Fruit fly (Drosophila melanogaster) whole organism, wandering third instar larva: ENCODE measurements around the gene UbcE2H.

Experiments
- Abd-B ChIP-seq: fragments of >200 bp; optimal IDR thresholded peaks from 2 replicates; lab custom pipeline; 2017; ENCODE audit warnings: missing biosample characterization, missing genetic modification characterization
- CG32264 ChIP-seq: fragments of 200-800 bp; sonication (Bioruptor generic); optimal IDR thresholded peaks from 2 replicates; lab custom pipeline; 2016; ENCODE audit warnings: missing biosample characterization, missing genetic modification characterization
- CG9705 ChIP-seq: fragments of 200-800 bp; sonication (Bioruptor generic); optimal IDR thresholded peaks from 2 replicates; lab custom pipeline; 2018; ENCODE audit warnings: missing biosample characterization, mild to moderate bottlenecking, missing genetic modification characterization
- CrebA ChIP-seq: fragments of 200-800 bp; sonication (Bioruptor generic); optimal IDR thresholded peaks from 2 replicates; lab custom pipeline; 2016; ENCODE audit warnings: missing biosample characterization, mild to moderate bottlenecking, missing genetic modification characterization, borderline replicate concordance
- Dfd ChIP-seq: fragments of >200 bp; optimal IDR thresholded peaks from 2 replicates; lab custom pipeline; 2017; ENCODE audit warnings: missing biosample characterization, missing genetic modification characterization
- Dif ChIP-seq: fragments of 200-275, 200-300 bp; sonication (Bioruptor generic); optimal IDR thresholded peaks from 2 replicates; lab custom pipeline; 2018; ENCODE audit warnings: missing biosample characterization, missing genetic modification characterization; ENCODE audit not compliant: partially characterized antibody
- GATAd ChIP-seq: sonication (Bioruptor generic); optimal IDR thresholded peaks from 2 replicates; lab custom pipeline; 2016; ENCODE audit warnings: missing biosample characterization, missing genetic modification characterization
- HLH106 ChIP-seq: fragments of 200-800 bp; optimal IDR thresholded peaks from 3 replicates; lab custom pipeline; 2019; ENCODE audit warnings: missing biosample characterization, mild to moderate bottlenecking, missing genetic modification characterization, moderate library complexity
- Hnf4 ChIP-seq: fragments of 200-800 bp; sonication (Bioruptor generic); optimal IDR thresholded peaks from 2 replicates; lab custom pipeline; 2016; ENCODE audit warnings: missing biosample characterization, mild to moderate bottlenecking, missing genetic modification characterization
- Hr78 ChIP-seq: fragments of >200 bp; optimal IDR thresholded peaks from 2 replicates; lab custom pipeline; 2017; ENCODE audit warnings: missing biosample characterization, missing genetic modification characterization
- Hr83 ChIP-seq: fragments of 200-300 bp; sonication (Bioruptor generic); optimal IDR thresholded peaks from 2 replicates; lab custom pipeline; 2016; ENCODE audit warnings: missing biosample characterization, mild to moderate bottlenecking, missing genetic modification characterization, moderate library complexity; ENCODE audit not compliant: poor library complexity, severe bottlenecking
- Jra ChIP-seq: sonication (Bioruptor generic); optimal IDR thresholded peaks from 2 replicates; lab custom pipeline; 2016; ENCODE audit warnings: missing biosample characterization, missing genetic modification characterization
- Mio ChIP-seq: sonication (Bioruptor generic); optimal IDR thresholded peaks from 2 replicates; lab custom pipeline; 2016; ENCODE audit warnings: missing biosample characterization, missing genetic modification characterization
- Myc ChIP-seq: fragments of >200 bp; optimal IDR thresholded peaks from 2 replicates; lab custom pipeline; 2017
- N ChIP-seq: fragments of >200 bp; optimal IDR thresholded peaks from 2 replicates; lab custom pipeline; 2018; ENCODE audit warnings: missing biosample characterization, missing external identifiers, missing genetic modification characterization
- OdsH ChIP-seq: fragments of 200-800 bp; sonication (Bioruptor generic); optimal IDR thresholded peaks from 2 replicates; lab custom pipeline; 2016; ENCODE audit warnings: missing biosample characterization, mild to moderate bottlenecking, missing genetic modification characterization
- Rel ChIP-seq, 2 experiments: fragments of 200-800 bp; sonication (Bioruptor generic) in 1 of 2; optimal IDR thresholded peaks; 2 replicates in 1 of 2; 3 replicates in 1 of 2; lab custom pipeline; 2016 to 2019; ENCODE audit warnings: mild to moderate bottlenecking in 2 of 2, missing biosample characterization in 2 of 2, missing genetic modification characterization in 2 of 2, moderate library complexity in 1 of 2
- Sp1 ChIP-seq: fragments of 200-800 bp; sonication (Bioruptor generic); optimal IDR thresholded peaks from 3 replicates; lab custom pipeline; 2019; ENCODE audit warnings: missing biosample characterization, mild to moderate bottlenecking, missing genetic modification characterization, moderate library complexity
- Vsx2 ChIP-seq: fragments of 200-300, 225-300 bp; sonication (Bioruptor generic); optimal IDR thresholded peaks from 2 replicates; lab custom pipeline; 2018; ENCODE audit warnings: missing biosample characterization, missing genetic modification characterization; ENCODE audit not compliant: partially characterized antibody
- br ChIP-seq: fragments of 200-800 bp; sonication (Bioruptor generic); optimal IDR thresholded peaks from 2 replicates; lab custom pipeline; 2016; ENCODE audit warnings: missing biosample characterization, missing genetic modification characterization
- brk ChIP-seq: fragments of 200-800 bp; sonication (Bioruptor generic); optimal IDR thresholded peaks from 2 replicates; lab custom pipeline; 2016; ENCODE audit warnings: missing biosample characterization, mild to moderate bottlenecking, missing genetic modification characterization
- dl ChIP-seq, 2 experiments: fragments of 175-275, 200-275 bp in 1 of 2; fragments of 200-275 bp in 1 of 2; sonication (Bioruptor generic); optimal IDR thresholded peaks; lab custom pipeline; 2018; ENCODE audit warnings: mild to moderate bottlenecking in 2 of 2, missing biosample characterization in 2 of 2, missing genetic modification characterization in 2 of 2, moderate library complexity in 2 of 2; ENCODE audit not compliant: partially characterized antibody in 2 of 2, insufficient read depth in 1 of 2
- dsf ChIP-seq: sonication (Bioruptor generic); optimal IDR thresholded peaks from 2 replicates; lab custom pipeline; 2016; ENCODE audit warnings: missing biosample characterization, missing genetic modification characterization, borderline replicate concordance
- ey ChIP-seq: fragments of 200-800 bp; sonication (Bioruptor generic); optimal IDR thresholded peaks from 2 replicates; lab custom pipeline; 2016; ENCODE audit warnings: missing biosample characterization, missing genetic modification characterization
- foxo ChIP-seq, 2 experiments: fragments of 200-800 bp; sonication (Bioruptor generic); optimal IDR thresholded peaks; 2 replicates in 1 of 2; 3 replicates in 1 of 2; lab custom pipeline; 2016 to 2017; ENCODE audit warnings: missing biosample characterization in 2 of 2, missing genetic modification characterization in 2 of 2
- fru ChIP-seq: fragments of 200-800 bp; sonication (Bioruptor generic); optimal IDR thresholded peaks from 3 replicates; lab custom pipeline; 2016; ENCODE audit warnings: missing biosample characterization, mild to moderate bottlenecking, missing genetic modification characterization
- h ChIP-seq: fragments of 200-800 bp; sonication (Bioruptor generic); optimal IDR thresholded peaks from 3 replicates; lab custom pipeline; 2016; ENCODE audit warnings: missing biosample characterization, mild to moderate bottlenecking, missing genetic modification characterization
- jim ChIP-seq: fragments of 175-275, 200-325 bp; sonication (Bioruptor generic); optimal IDR thresholded peaks from 2 replicates; lab custom pipeline; 2016; ENCODE audit warnings: missing biosample characterization, mild to moderate bottlenecking, missing genetic modification characterization
- lola ChIP-seq: fragments of >200 bp; optimal IDR thresholded peaks from 2 replicates; lab custom pipeline; 2017; ENCODE audit warnings: missing biosample characterization, missing genetic modification characterization
- pan ChIP-seq: fragments of >200 bp; optimal IDR thresholded peaks from 2 replicates; lab custom pipeline; 2017
- psq ChIP-seq: fragments of 200-800 bp; sonication (Bioruptor generic); optimal IDR thresholded peaks from 3 replicates; lab custom pipeline; 2017; ENCODE audit warnings: missing biosample characterization, mild to moderate bottlenecking, missing genetic modification characterization, moderate library complexity
- rgr ChIP-seq: fragments of 200-800 bp; sonication (Bioruptor generic); optimal IDR thresholded peaks from 3 replicates; lab custom pipeline; 2016; ENCODE audit warnings: missing biosample characterization, mild to moderate bottlenecking, missing genetic modification characterization
- sage ChIP-seq: fragments of 200-800 bp; sonication (Bioruptor generic); optimal IDR thresholded peaks from 2 replicates; lab custom pipeline; 2016; ENCODE audit warnings: missing biosample characterization, mild to moderate bottlenecking, missing genetic modification characterization
- sv ChIP-seq: fragments of 200-800 bp; sonication (Bioruptor generic); optimal IDR thresholded peaks from 3 replicates; lab custom pipeline; 2016; ENCODE audit warnings: missing biosample characterization, missing genetic modification characterization
- tai ChIP-seq: sonication (Bioruptor generic); optimal IDR thresholded peaks from 2 replicates; lab custom pipeline; 2016; ENCODE audit warnings: missing biosample characterization, missing genetic modification characterization
- usp ChIP-seq: fragments of >200 bp; optimal IDR thresholded peaks from 2 replicates; lab custom pipeline; 2017; ENCODE audit warnings: missing biosample characterization, missing genetic modification characterization
- woc ChIP-seq: sonication (Bioruptor generic); optimal IDR thresholded peaks from 2 replicates; lab custom pipeline; 2016; ENCODE audit warnings: missing biosample characterization, mild to moderate bottlenecking, missing genetic modification characterization

The UbcE2H gene

dm6 chrX:8093722-8094177, at the start of gene UbcE2H:
TSS of gene UbcE2H (minus strand) at chrX:8094064.
- TF ChIP-seq usp (GFP tag; lab: Kevin White, UChicago) (no peak), Hnf4 (GFP tag; lab: Kevin White, UChicago) (no peak), fru (peak; percentile 16), jim (GFP tag; lab: Kevin White, UChicago) (no peak), sage (GFP tag; lab: Kevin White, UChicago) (no peak), Dfd (no peak), Rel (GFP tag; optimal IDR thresholded peaks at IDR 0.05; lab: Kevin White, UChicago) (no peak), Rel (tag; optimal IDR thresholded peaks at IDR 0.05; lab: Kevin White, UChicago) (peak; percentile 3), N (no peak), CG32264 (no peak)

dm6 chrX:8143537-8143936, 49.7 kb upstream of the UbcE2H start, which contains the start of gene CG17982:
TSS of gene CG17982 (minus strand) at chrX:8143835.
- TF ChIP-seq brk (GFP tag; lab: Kevin White, UChicago), result no peak
- peak; percentile 81 for TF ChIP-seq sage (GFP tag; lab: Kevin White, UChicago)
- peak; percentile 85 for TF ChIP-seq GATAd
- peak; percentile 92 for TF ChIP-seq Sp1 (GFP tag; lab: Kevin White, UChicago)
- TF ChIP-seq woc (GFP tag; lab: Kevin White, UChicago), result peak; percentile 86
- TF ChIP-seq Jra (GFP tag; lab: Kevin White, UChicago), result peak; percentile 93
- TF ChIP-seq OdsH (GFP tag; lab: Kevin White, UChicago), result peak; percentile 89
- peak; percentile 92 for TF ChIP-seq HLH106
- TF ChIP-seq usp (GFP tag; lab: Kevin White, UChicago), result no peak
- peak; percentile 94 for TF ChIP-seq h (GFP tag; lab: Kevin White, UChicago)
- no peak for TF ChIP-seq Abd-B (GFP tag; lab: Kevin White, UChicago)
- TF ChIP-seq br (GFP tag; lab: Kevin White, UChicago), result peak; percentile 94
- TF ChIP-seq dsf, result peak; percentile 81
- peak; percentile 91 for TF ChIP-seq Hr83
- TF ChIP-seq Mio (GFP tag; lab: Kevin White, UChicago), result peak; percentile 42
- TF ChIP-seq rgr (GFP tag; lab: Kevin White, UChicago), result peak; percentile 95
- no peak for TF ChIP-seq Hr78 (GFP tag; lab: Kevin White, UChicago)
- TF ChIP-seq CG32264, result peak; percentile 83
- no peak for TF ChIP-seq Hnf4 (GFP tag; lab: Kevin White, UChicago)
- no peak for TF ChIP-seq pan (lab: Kevin White, UChicago)
- TF ChIP-seq psq (GFP tag; lab: Kevin White, UChicago), result peak; percentile 98
- TF ChIP-seq lola, result no peak
- TF ChIP-seq CG9705 (GFP tag; lab: Kevin White, UChicago), result peak; percentile 88
- no peak for TF ChIP-seq N
- TF ChIP-seq dl (GFP tag; optimal IDR thresholded peaks at IDR 0.05; lab: Kevin White, UChicago; ENCODE audit: insufficient read depth in 1 of 2, partially characterized antibody in 2 of 2), result no peak
- peak; percentile 93 for TF ChIP-seq fru
- TF ChIP-seq foxo (GFP tag; optimal IDR thresholded peaks at IDR 0.05; lab: Kevin White, UChicago), result peak; percentile 81 to 95
- peak; percentile 17 for TF ChIP-seq sv (GFP tag; lab: Kevin White, UChicago)
- peak; percentile 93 for TF ChIP-seq ey (GFP tag; lab: Kevin White, UChicago)
- TF ChIP-seq Rel (GFP tag; optimal IDR thresholded peaks at IDR 0.05; lab: Kevin White, UChicago), result peak; percentile 73
- peak; percentile 99 for TF ChIP-seq Rel (tag; optimal IDR thresholded peaks at IDR 0.05; lab: Kevin White, UChicago)
- TF ChIP-seq Myc, result no peak

- TF ChIP-seq lola (no peak), Dfd (no peak), CrebA (no peak), Myc (no peak), Hr83 (no peak), dsf (no peak), woc (GFP tag; lab: Kevin White, UChicago) (no peak), fru (no peak), tai (GFP tag; lab: Kevin White, UChicago) (no peak), jim (GFP tag; lab: Kevin White, UChicago) (no peak), Vsx2 (no peak), Sp1 (GFP tag; lab: Kevin White, UChicago) (no peak), ey (GFP tag; lab: Kevin White, UChicago) (no peak), Hr78 (GFP tag; lab: Kevin White, UChicago) (no peak), Rel (GFP tag; optimal IDR thresholded peaks at IDR 0.05; lab: Kevin White, UChicago) (no peak), Rel (tag; optimal IDR thresholded peaks at IDR 0.05; lab: Kevin White, UChicago) (no peak), br (GFP tag; lab: Kevin White, UChicago) (no peak), dl (GFP tag; optimal IDR thresholded peaks at IDR 0.05; lab: Kevin White, UChicago; ENCODE audit: insufficient read depth in 1 of 2, partially characterized antibody in 2 of 2) (no peak), Dif (GFP tag; lab: Kevin White, UChicago) (no peak), foxo (GFP tag; optimal IDR thresholded peaks at IDR 0.05; lab: Kevin White, UChicago) (no peak)
Observed at dm6 chrX:8142067-8142462, 48.2 kb upstream of the UbcE2H start, which contains the start of gene Smox. TSS of gene Smox (minus strand) at chrX:8142279.
